Worm (Caenorhabditis elegans) whole organism, young adult: ENCODE measurements around the gene ram-5.

Experiments used
- Y53G8AR.9 ChIP-seq: fragments of 200-800 bp; sonication (Bioruptor generic); conservative IDR thresholded peaks from 2 replicates; pipeline ENCODE4 v1.3.6; 2022; ENCODE audit warnings: missing genetic modification reagents, missing genetic modification characterization, missing compliant biosample characterization
- attf-5 ChIP-seq: fragments of 200-800 bp; sonication (Bioruptor generic); optimal IDR thresholded peaks from 2 replicates; lab custom pipeline; 2018; ENCODE audit warnings: mild to moderate bottlenecking, missing genetic modification characterization, missing compliant biosample characterization
- bed-2 ChIP-seq: fragments of 200-800 bp; sonication (Bioruptor generic); IDR thresholded peaks from 2 replicates; pipeline ENCODE4 v1.3.6; 2022; ENCODE audit warnings: missing genetic modification reagents, missing genetic modification characterization, missing compliant biosample characterization
- egl-18 ChIP-seq: fragments of 200-800 bp; sonication (Bioruptor generic); IDR thresholded peaks from 2 replicates; pipeline ENCODE4 v1.3.6; 2022; ENCODE audit warnings: missing genetic modification reagents, missing genetic modification characterization, missing compliant biosample characterization
- nfya-1 ChIP-seq: sonication (generic microtip); optimal IDR thresholded peaks from 2 replicates; lab custom pipeline; 2017; ENCODE audit warnings: antibody characterized with exemption, missing compliant biosample characterization, missing genetic modification characterization, borderline replicate concordance; ENCODE audit not compliant: insufficient read depth
- nfya-2 ChIP-seq: fragments of 200-800 bp; sonication (Bioruptor generic); IDR thresholded peaks from 2 replicates; pipeline ENCODE4 v1.3.6; 2022; ENCODE audit warnings: missing genetic modification reagents, missing genetic modification characterization, missing compliant biosample characterization
- pbrm-1 ChIP-seq: fragments of 200-800 bp; sonication (Bioruptor generic); IDR thresholded peaks from 2 replicates; pipeline ENCODE4 v1.3.6; 2022; ENCODE audit warnings: missing genetic modification reagents, missing genetic modification characterization, missing compliant biosample characterization
- pha-4 ChIP-seq: fragments of 150-350 bp; sonication (generic microtip); optimal IDR thresholded peaks from 2 replicates; lab custom pipeline; 2014; ENCODE audit warnings: missing biosample characterization, missing genetic modification reagents, missing genetic modification characterization
- snpc-4 ChIP-seq, 5 experiments: fragments of 150-350 bp in 1 of 5; sonication (generic microtip) in 4 of 5; optimal IDR thresholded peaks; 2 replicates each; lab custom pipeline; 2014 to 2018; ENCODE audit warnings: missing genetic modification characterization in 5 of 5, missing biosample characterization in 3 of 5, antibody characterized with exemption in 2 of 5, mild to moderate bottlenecking in 2 of 5, missing compliant biosample characterization in 2 of 5, missing genotype in 2 of 5, moderate library complexity in 2 of 5, missing genetic modification reagents in 1 of 5
- sptf-2 ChIP-seq: fragments of 200-800 bp; sonication (Bioruptor generic); optimal IDR thresholded peaks from 2 replicates; lab custom pipeline; 2018; ENCODE audit warnings: mild to moderate bottlenecking, missing genetic modification characterization, missing compliant biosample characterization
- xnd-1 ChIP-seq: sonication (generic microtip); optimal IDR thresholded peaks from 2 replicates; lab custom pipeline; 2016; ENCODE audit warnings: missing genotype, missing genetic modification reagents, missing genetic modification characterization, missing compliant biosample characterization
- ztf-18 ChIP-seq: sonication (generic microtip); optimal IDR thresholded peaks from 2 replicates; lab custom pipeline; 2016; ENCODE audit warnings: missing genotype, mild to moderate bottlenecking, missing genetic modification characterization, missing compliant biosample characterization

- TF ChIP-seq sptf-2 (GFP tag; lab: Kevin White, UChicago): no peak
- no peak for TF ChIP-seq bed-2 (GFP tag; lab: Robert Waterston, UW)
- no peak for TF ChIP-seq ztf-18 (tag; lab: Kevin White, UChicago)
- TF ChIP-seq pha-4 (tag; lab: Kevin White, UChicago): no peak
- no peak for TF ChIP-seq pbrm-1 (GFP tag; lab: Robert Waterston, UW)
- no peak for TF ChIP-seq nfya-2
- TF ChIP-seq Y53G8AR.9 (GFP tag; lab: Robert Waterston, UW): no peak
- TF ChIP-seq snpc-4 (GFP tag; optimal IDR thresholded peaks at IDR 0.05; lab: Kevin White, UChicago): no peak
- TF ChIP-seq snpc-4 (tag; optimal IDR thresholded peaks at IDR 0.05; lab: Kevin White, UChicago): no peak
- no peak for TF ChIP-seq egl-18
- TF ChIP-seq nfya-1 (tag; lab: Kevin White, UChicago): no peak
- TF ChIP-seq attf-5 (GFP tag; lab: Kevin White, UChicago): no peak
- TF ChIP-seq xnd-1: no peak
Measured at ce11 chrX:14527559-14527958, 22.4 kb upstream of the ram-5 start, which contains the start of gene nspc-18.
